Worm (Caenorhabditis elegans): ENCODE measurements around the gene adh-1.

adh-1 gene

DNA sequence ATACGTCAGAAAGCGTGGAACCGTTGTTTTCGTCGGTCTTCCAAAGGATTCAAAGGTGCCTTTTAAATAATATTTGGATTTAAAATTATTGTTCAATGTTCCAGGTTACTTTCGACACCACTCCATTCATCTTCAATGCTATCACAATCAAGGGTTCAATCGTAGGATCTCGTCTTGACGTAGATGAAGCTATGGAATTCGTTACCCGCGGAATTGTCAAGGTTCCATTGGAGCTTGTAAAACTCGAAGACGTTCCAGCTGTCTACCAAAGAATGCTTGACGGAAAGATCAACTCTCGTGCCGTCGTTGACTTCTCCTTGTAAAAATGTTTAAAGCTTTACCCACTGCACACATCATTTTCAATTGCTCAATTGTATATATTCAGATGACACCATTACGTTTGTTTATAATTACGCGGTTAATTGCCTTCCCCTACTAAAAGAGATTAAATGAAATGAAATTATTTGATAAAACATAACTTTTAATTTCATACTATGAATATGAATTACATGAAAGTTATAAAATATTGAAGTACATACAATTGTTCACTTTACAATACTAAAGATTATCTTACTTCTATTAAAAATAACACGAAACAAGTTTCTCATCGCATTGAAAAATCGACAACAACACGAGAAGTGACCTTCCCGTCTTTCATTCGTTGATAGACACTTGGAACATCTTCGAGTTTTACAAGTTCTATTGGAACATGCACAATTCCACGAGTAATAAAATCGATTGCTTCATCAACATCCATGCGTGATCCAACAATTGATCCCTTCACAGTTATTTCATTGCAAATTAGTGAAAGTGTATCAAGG is 1.3 kb downstream of the adh-1 start:
- TF ChIP-seq tbx-8 (GFP tag; optimal IDR thresholded peaks at IDR 0.05) (no peak), cnd-1 (tag; optimal IDR thresholded peaks at IDR 0.05) (no peak), ceh-39 (tag; optimal IDR thresholded peaks at IDR 0.05) (no peak), nhr-12 (tag; optimal IDR thresholded peaks at IDR 0.05) (no peak), M03D4.4 (tag; optimal IDR thresholded peaks at IDR 0.05) (no peak), zip-8 (tag; optimal IDR thresholded peaks at IDR 0.05) (no peak), bed-3 (GFP tag; optimal IDR thresholded peaks at IDR 0.05) (no peak), ztf-11 (tag; optimal IDR thresholded peaks at IDR 0.05) (no peak), lsy-2 (tag; optimal IDR thresholded peaks at IDR 0.05) (no peak), ceh-83 (GFP tag; optimal IDR thresholded peaks at IDR 0.05) (no peak), hlh-1 (tag; optimal IDR thresholded peaks at IDR 0.05) (no peak), ham-2 (GFP tag; optimal IDR thresholded peaks at IDR 0.05) (no peak), sptf-1 (tag; optimal IDR thresholded peaks at IDR 0.05) (no peak), lin-13 (tag; optimal IDR thresholded peaks at IDR 0.05) (no peak), unc-62 (GFP tag; optimal IDR thresholded peaks at IDR 0.05) (no peak), unc-120 (tag; optimal IDR thresholded peaks at IDR 0.05; ENCODE audit: poor library complexity, severe bottlenecking) (no peak), drap-1 (GFP tag; optimal IDR thresholded peaks at IDR 0.05) (no peak), nhr-28 (tag; optimal IDR thresholded peaks at IDR 0.05) (no peak), sem-2 (GFP tag; optimal IDR thresholded peaks at IDR 0.05) (no peak)

DNA sequence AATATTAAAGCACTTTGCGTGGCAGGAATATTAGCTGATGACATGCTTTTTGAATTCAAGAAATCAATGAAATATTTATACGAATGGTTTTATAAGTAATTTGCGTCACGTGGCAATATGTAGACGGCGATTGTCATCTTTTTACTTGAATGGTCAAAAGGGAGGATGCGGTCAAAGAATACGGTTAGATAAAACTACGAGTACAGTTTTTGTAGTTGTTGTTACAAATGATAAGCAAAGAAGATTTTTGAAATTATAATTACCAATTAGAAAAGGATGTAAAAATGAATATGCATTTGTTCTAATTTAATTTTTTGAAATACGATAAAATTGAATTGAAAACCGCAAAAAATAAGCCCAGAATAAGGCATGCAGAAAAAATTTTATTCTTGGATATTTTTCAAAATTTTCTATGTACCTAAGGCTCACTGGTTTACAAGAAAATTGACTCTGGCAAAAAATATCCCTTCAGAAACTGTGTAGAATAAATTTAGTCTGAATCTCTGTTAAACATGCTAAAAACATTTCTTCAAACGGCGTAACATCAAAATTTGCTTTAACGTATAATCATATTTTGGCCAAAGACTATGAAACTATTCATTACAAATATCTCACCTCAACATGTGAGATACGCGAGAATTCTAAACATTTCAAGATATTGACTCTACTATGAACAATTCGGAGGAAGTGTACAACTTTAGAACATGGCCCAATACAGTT is 3.3 kb downstream of the adh-1 start, which contains the start of the genes sodh-2 and srx-76:
TSS of gene sodh-2 (minus strand) at position 101 of the 720 bp plus-strand sequence.
TSS of gene srx-76 (plus strand) at position 670 of the 720 bp plus-strand sequence.
- TF ChIP-seq mab-5 (tag; optimal IDR thresholded peaks at IDR 0.05): no peak
- TF ChIP-seq pha-4 (tag; optimal IDR thresholded peaks at IDR 0.05): no peak
- TF ChIP-seq lin-13 (tag; optimal IDR thresholded peaks at IDR 0.05): no peak
- TF ChIP-seq elt-1 (tag; optimal IDR thresholded peaks at IDR 0.05; ENCODE audit: borderline replicate concordance, insufficient read depth): no peak
- no peak for TF ChIP-seq ham-2 (GFP tag; optimal IDR thresholded peaks at IDR 0.05)
- no peak for TF ChIP-seq flh-1 (GFP tag; optimal IDR thresholded peaks at IDR 0.05)
- no peak for TF ChIP-seq ceh-39 (tag; optimal IDR thresholded peaks at IDR 0.05)
- no peak for TF ChIP-seq hlh-1 (tag; optimal IDR thresholded peaks at IDR 0.05)
- TF ChIP-seq M03D4.4 (tag; optimal IDR thresholded peaks at IDR 0.05): no peak

DNA sequence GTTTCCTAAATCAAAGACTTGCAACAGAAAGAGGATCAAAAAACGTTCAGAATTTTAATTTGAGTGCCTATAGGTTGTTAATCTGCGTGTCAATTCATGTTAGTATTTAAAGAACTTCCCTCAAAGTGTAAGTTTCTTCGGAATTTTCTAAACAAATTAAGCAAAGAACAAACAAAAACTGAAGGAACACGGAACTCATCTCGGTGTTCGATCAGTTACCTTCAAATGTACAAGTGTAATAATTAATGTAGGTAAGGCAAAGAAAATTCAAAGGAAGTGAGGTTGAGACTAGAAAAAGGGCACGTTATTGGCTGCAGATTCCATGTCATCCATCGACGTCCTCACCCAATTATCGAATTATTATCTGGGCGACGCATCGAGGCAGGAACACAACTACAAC is 5.9 kb downstream of the adh-1 start, which contains the start of gene K12G11.6:
TSS of gene K12G11.6 (plus strand) at position 357 of the 400 bp plus-strand sequence.
- TF ChIP-seq sptf-1 (tag; optimal IDR thresholded peaks at IDR 0.05): no peak
- no peak for TF ChIP-seq M03D4.4 (tag; optimal IDR thresholded peaks at IDR 0.05)
- TF ChIP-seq nhr-2 (tag; optimal IDR thresholded peaks at IDR 0.05): no peak
- TF ChIP-seq flh-1 (GFP tag; optimal IDR thresholded peaks at IDR 0.05): no peak
- TF ChIP-seq drap-1 (GFP tag; optimal IDR thresholded peaks at IDR 0.05): no peak
- no peak for TF ChIP-seq lin-13 (tag; optimal IDR thresholded peaks at IDR 0.05)
- TF ChIP-seq elt-1 (tag; optimal IDR thresholded peaks at IDR 0.05; ENCODE audit: borderline replicate concordance, insufficient read depth): no peak
- TF ChIP-seq ceh-39 (tag; optimal IDR thresholded peaks at IDR 0.05): no peak
- TF ChIP-seq pha-4 (tag; optimal IDR thresholded peaks at IDR 0.05): no peak
- no peak for TF ChIP-seq ces-1 (GFP tag; optimal IDR thresholded peaks at IDR 0.05)
- no peak for TF ChIP-seq cnd-1 (tag; optimal IDR thresholded peaks at IDR 0.05)
- no peak for TF ChIP-seq mls-2 (tag; optimal IDR thresholded peaks at IDR 0.05)
- TF ChIP-seq unc-39 (tag; optimal IDR thresholded peaks at IDR 0.05): no peak
- no peak for TF ChIP-seq hlh-1 (tag; optimal IDR thresholded peaks at IDR 0.05)

DNA sequence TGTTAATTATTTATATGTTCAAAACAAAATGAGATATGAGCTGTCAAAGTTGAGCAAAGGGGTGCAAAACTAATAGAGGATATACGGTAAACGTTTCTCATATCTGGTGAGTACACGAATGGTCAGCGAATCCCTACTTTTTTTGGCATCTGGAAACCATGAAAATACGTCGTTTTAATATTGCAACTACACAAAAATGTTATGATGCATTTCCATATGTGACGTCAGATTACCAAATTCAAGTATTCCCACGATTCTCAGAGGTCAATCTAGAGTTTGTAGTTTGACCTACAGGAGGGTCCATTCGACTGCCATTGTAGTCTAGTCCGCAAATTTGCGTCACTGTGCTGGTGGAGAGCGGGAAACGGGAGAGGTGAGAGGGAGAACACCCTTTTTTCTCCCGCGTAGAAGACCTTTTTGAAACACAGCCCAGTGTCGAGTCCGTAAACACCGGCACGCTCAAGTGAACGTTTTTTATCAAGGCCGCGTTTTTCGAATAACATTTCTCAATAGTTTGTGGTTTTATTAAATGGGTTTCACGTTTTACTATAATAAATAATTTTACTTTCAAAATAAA is 8.4 kb downstream of the adh-1 start:
- TF ChIP-seq hlh-1 (tag; optimal IDR thresholded peaks at IDR 0.05) (no peak), nhr-2 (tag; optimal IDR thresholded peaks at IDR 0.05) (no peak), zip-8 (tag; optimal IDR thresholded peaks at IDR 0.05) (no peak), mls-2 (tag; optimal IDR thresholded peaks at IDR 0.05) (no peak), nhr-12 (tag; optimal IDR thresholded peaks at IDR 0.05) (peak; percentile 32), pha-4 (tag; optimal IDR thresholded peaks at IDR 0.05) (no peak), ceh-39 (tag; optimal IDR thresholded peaks at IDR 0.05) (no peak), mep-1 (tag; optimal IDR thresholded peaks at IDR 0.05) (peak; percentile 50), M03D4.4 (tag; optimal IDR thresholded peaks at IDR 0.05) (no peak), lin-13 (tag; optimal IDR thresholded peaks at IDR 0.05) (peak; percentile 25), blmp-1 (tag; optimal IDR thresholded peaks at IDR 0.05) (no peak), sptf-1 (tag; optimal IDR thresholded peaks at IDR 0.05) (no peak), nhr-28 (tag; optimal IDR thresholded peaks at IDR 0.05) (no peak), ceh-83 (GFP tag; optimal IDR thresholded peaks at IDR 0.05) (no peak), unc-120 (tag; optimal IDR thresholded peaks at IDR 0.05; ENCODE audit: poor library complexity, severe bottlenecking) (no peak), cnd-1 (tag; optimal IDR thresholded peaks at IDR 0.05) (no peak), tbx-8 (GFP tag; optimal IDR thresholded peaks at IDR 0.05) (no peak)

Data from whole organism, mixed stage, embryonic.